Worm (Caenorhabditis elegans): Measurements from ENCODE around the gene acl-3.

ce11 chrIV:11695634-11696033 lies 43.8 kb upstream of the acl-3 start:
- TF ChIP-seq jun-1 (tag; optimal IDR thresholded peaks at IDR 0.05) (no peak), nhr-77 (tag; optimal IDR thresholded peaks at IDR 0.05) (no peak), ama-1 (optimal IDR thresholded peaks at IDR 0.05) (no peak), ztf-4 (tag; optimal IDR thresholded peaks at IDR 0.05) (no peak), skn-1 (tag; optimal IDR thresholded peaks at IDR 0.05) (no peak), ceh-16 (tag; optimal IDR thresholded peaks at IDR 0.05) (no peak)
